Worm (Caenorhabditis elegans) whole organism, L1 larva: Measurements from ENCODE around the gene Y54F10BM.21.

Experiments used
- C04F5.9 ChIP-seq: sonication (generic microtip); optimal IDR thresholded peaks from 2 replicates; lab custom pipeline; 2016; ENCODE audit warnings: missing genetic modification characterization, missing compliant biosample characterization
- C16A3.4 ChIP-seq: fragments of 150-350 bp; optimal IDR thresholded peaks from 2 replicates; lab custom pipeline; 2014; ENCODE audit warnings: missing biosample characterization, missing genetic modification characterization
- C34B4.2 ChIP-seq: sonication (generic microtip); optimal IDR thresholded peaks from 2 replicates; lab custom pipeline; 2017; ENCODE audit warnings: mild to moderate bottlenecking, missing genetic modification characterization, missing compliant biosample characterization
- F16B12.6 ChIP-seq: fragments of 150-350 bp; optimal IDR thresholded peaks from 2 replicates; lab custom pipeline; 2014; ENCODE audit warnings: missing biosample characterization, missing genetic modification characterization
- Y116A8C.19 ChIP-seq: sonication (generic microtip); optimal IDR thresholded peaks from 2 replicates; lab custom pipeline; 2016; ENCODE audit warnings: missing compliant biosample characterization, missing genetic modification characterization, borderline replicate concordance
- alr-1 ChIP-seq: fragments of 200-800 bp; sonication (Bioruptor generic); optimal IDR thresholded peaks from 2 replicates; lab custom pipeline; 2018; ENCODE audit warnings: borderline replicate concordance, mild to moderate bottlenecking, missing genetic modification characterization, missing compliant biosample characterization
- aly-2 ChIP-seq: fragments of 150-350 bp; optimal IDR thresholded peaks from 2 replicates; lab custom pipeline; 2014; ENCODE audit warnings: missing biosample characterization, missing genetic modification characterization
- ceh-90 ChIP-seq: sonication (generic microtip); optimal IDR thresholded peaks from 2 replicates; lab custom pipeline; 2016; ENCODE audit warnings: missing genetic modification characterization, missing compliant biosample characterization
- efl-1 ChIP-seq, 4 experiments: fragments of 150-350 bp; optimal IDR thresholded peaks in 3 of 4; peaks in 1 of 4; 1 replicate in 1 of 4; 2 replicates in 3 of 4; lab custom pipeline; 2014; ENCODE audit warnings: missing biosample characterization in 2 of 4, missing genetic modification characterization in 2 of 4, missing genetic modification reagents in 2 of 4
- efl-3 ChIP-seq: fragments of 200-800 bp; sonication (Bioruptor generic); optimal IDR thresholded peaks from 2 replicates; lab custom pipeline; 2018; ENCODE audit warnings: mild to moderate bottlenecking, missing genetic modification characterization, missing compliant biosample characterization
- egl-13 ChIP-seq: sonication (generic microtip); optimal IDR thresholded peaks from 2 replicates; lab custom pipeline; 2016; ENCODE audit warnings: missing genotype, missing genetic modification reagents, missing genetic modification characterization, missing compliant biosample characterization
- egl-27 ChIP-seq, 2 experiments: fragments of 150-350 bp in 1 of 2; sonication (generic microtip); optimal IDR thresholded peaks; 3 replicates each; lab custom pipeline; 2017 to 2018; ENCODE audit warnings: missing biosample characterization in 2 of 2, missing genetic modification characterization in 2 of 2, missing genetic modification reagents in 2 of 2
- elt-2 ChIP-seq: sonication (generic microtip); optimal IDR thresholded peaks from 2 replicates; lab custom pipeline; 2016; ENCODE audit warnings: missing genetic modification characterization, mild to moderate bottlenecking, inconsistent platforms, missing compliant biosample characterization, missing genetic modification reagents
- elt-3 ChIP-seq, 6 experiments: fragments of 150-350 bp in 1 of 6; sonication (generic microtip); optimal IDR thresholded peaks; 2 replicates each; lab custom pipeline; 2017 to 2018; ENCODE audit warnings: missing biosample characterization in 6 of 6, missing genetic modification characterization in 6 of 6, inconsistent platforms in 1 of 6
- fkh-4 ChIP-seq: sonication (generic microtip); optimal IDR thresholded peaks from 2 replicates; lab custom pipeline; 2016; ENCODE audit warnings: missing compliant biosample characterization, missing genetic modification characterization, borderline replicate concordance
- fos-1 ChIP-seq: fragments of 150-350 bp; optimal IDR thresholded peaks from 2 replicates; lab custom pipeline; 2014; ENCODE audit warnings: missing biosample characterization, missing genetic modification characterization
- grh-1 ChIP-seq: fragments of 200-800 bp; sonication (Bioruptor generic); IDR thresholded peaks from 2 replicates; pipeline ENCODE4 v1.3.6; 2022; ENCODE audit warnings: missing genetic modification reagents, missing genetic modification characterization, missing compliant biosample characterization
- hlh-4 ChIP-seq: sonication (generic microtip); optimal IDR thresholded peaks from 2 replicates; lab custom pipeline; 2016; ENCODE audit warnings: mild to moderate bottlenecking, missing genetic modification characterization, missing compliant biosample characterization
- irx-1 ChIP-seq: sonication (generic microtip); optimal IDR thresholded peaks from 2 replicates; lab custom pipeline; 2016; ENCODE audit warnings: missing genetic modification characterization, missing compliant biosample characterization
- lin-13 ChIP-seq: fragments of 150-350 bp; optimal IDR thresholded peaks from 2 replicates; lab custom pipeline; 2014; ENCODE audit warnings: missing biosample characterization, missing genetic modification reagents, missing genetic modification characterization
- lin-15B ChIP-seq: fragments of 150-350 bp; sonication (generic microtip); optimal IDR thresholded peaks from 3 replicates; lab custom pipeline; 2014; ENCODE audit warnings: missing biosample characterization, missing genetic modification characterization
- lsy-2 ChIP-seq, 2 experiments: fragments of 150-350 bp; optimal IDR thresholded peaks; 2 replicates each; lab custom pipeline; 2014; ENCODE audit warnings: missing biosample characterization in 2 of 2, missing genetic modification characterization in 2 of 2
- mab-9 ChIP-seq: fragments of 200-800 bp; sonication (Bioruptor generic); IDR thresholded peaks from 2 replicates; pipeline ENCODE4 v1.3.6; 2022; ENCODE audit warnings: missing genetic modification reagents, missing genetic modification characterization, missing compliant biosample characterization
- mef-2 ChIP-seq: fragments of 150-350 bp; optimal IDR thresholded peaks from 2 replicates; lab custom pipeline; 2014; ENCODE audit warnings: missing biosample characterization, missing genetic modification characterization
- mep-1 ChIP-seq: fragments of 150-350 bp; optimal IDR thresholded peaks from 2 replicates; lab custom pipeline; 2014; ENCODE audit warnings: missing biosample characterization, missing genetic modification characterization
- nhr-47 ChIP-seq: sonication (generic microtip); optimal IDR thresholded peaks from 2 replicates; lab custom pipeline; 2016; ENCODE audit warnings: mild to moderate bottlenecking, missing genetic modification characterization, moderate library complexity, missing compliant biosample characterization
- nhr-71 ChIP-seq: sonication (generic microtip); optimal IDR thresholded peaks from 2 replicates; lab custom pipeline; 2016; ENCODE audit warnings: mild to moderate bottlenecking, missing genetic modification characterization, moderate library complexity, missing compliant biosample characterization
- nhr-76 ChIP-seq: sonication (generic microtip); optimal IDR thresholded peaks from 2 replicates; lab custom pipeline; 2017; ENCODE audit warnings: missing biosample characterization, missing genetic modification characterization
- nhr-77 ChIP-seq: fragments of 150-350 bp; optimal IDR thresholded peaks from 2 replicates; lab custom pipeline; 2014; ENCODE audit warnings: missing biosample characterization, missing genetic modification characterization
- pag-3 ChIP-seq: sonication (generic microtip); optimal IDR thresholded peaks from 2 replicates; lab custom pipeline; 2017; ENCODE audit warnings: missing genetic modification characterization, mild to moderate bottlenecking, missing compliant biosample characterization, antibody characterized with exemption, borderline replicate concordance; ENCODE audit not compliant: insufficient read depth
- rnt-1 ChIP-seq: sonication (generic microtip); optimal IDR thresholded peaks from 2 replicates; lab custom pipeline; 2016; ENCODE audit warnings: mild to moderate bottlenecking, missing genetic modification characterization, moderate library complexity, missing compliant biosample characterization
- snu-23 ChIP-seq: sonication (generic microtip); optimal IDR thresholded peaks from 2 replicates; lab custom pipeline; 2016; ENCODE audit warnings: missing genetic modification characterization, missing compliant biosample characterization
- sup-37 ChIP-seq: fragments of 200-800 bp; sonication (Bioruptor generic); optimal IDR thresholded peaks from 2 replicates; lab custom pipeline; 2018; ENCODE audit warnings: mild to moderate bottlenecking, missing genetic modification characterization, missing compliant biosample characterization
- unc-30 ChIP-seq: sonication (generic microtip); optimal IDR thresholded peaks from 2 replicates; lab custom pipeline; 2017; ENCODE audit warnings: missing biosample characterization, missing genetic modification characterization
- unc-62 ChIP-seq: fragments of 150-350 bp; optimal IDR thresholded peaks from 2 replicates; lab custom pipeline; 2014; ENCODE audit warnings: missing biosample characterization, missing genetic modification reagents, missing genetic modification characterization
- zip-4 ChIP-seq: fragments of 200-800 bp; sonication (Bioruptor generic); optimal IDR thresholded peaks from 2 replicates; lab custom pipeline; 2018; ENCODE audit warnings: mild to moderate bottlenecking, missing genetic modification characterization, moderate library complexity, missing compliant biosample characterization
- ztf-11 ChIP-seq, 2 experiments: sonication (generic microtip); optimal IDR thresholded peaks; 2 replicates each; lab custom pipeline; 2016 to 2017; ENCODE audit warnings: missing genetic modification characterization in 2 of 2, missing biosample characterization in 1 of 2, missing compliant biosample characterization in 1 of 2

Y54F10BM.21 gene

ce11 chrIII:2280569-2280968, 3.6 kb downstream of the Y54F10BM.21 start, which contains the start of gene Y54F10BM.22 (continued):
- TF ChIP-seq irx-1 (tag; lab: Kevin White, UChicago), result no peak
- TF ChIP-seq Y116A8C.19, result no peak
- TF ChIP-seq lin-15B (tag; lab: Kevin White, UChicago), result no peak
- TF ChIP-seq mef-2 (tag; lab: Kevin White, UChicago), result no peak
- TF ChIP-seq snu-23 (GFP tag; lab: Kevin White, UChicago), result peak; percentile 0
- TF ChIP-seq C04F5.9, result no peak
- no peak for TF ChIP-seq efl-1 (optimal IDR thresholded peaks at IDR 0.05; lab: Kevin White, UChicago)
- peak in 1 of 2 experiments; percentile 64 for TF ChIP-seq efl-1 (GFP tag; optimal IDR thresholded peaks at IDR 0.05 in 1 of 2; lab: Kevin White, UChicago)
- no peak for TF ChIP-seq egl-27 (tag; optimal IDR thresholded peaks at IDR 0.05; lab: Kevin White, UChicago)
- TF ChIP-seq nhr-71 (tag; lab: Kevin White, UChicago), result no peak
- no peak for TF ChIP-seq zip-4 (GFP tag; lab: Kevin White, UChicago)
- TF ChIP-seq mep-1 (tag; lab: Kevin White, UChicago), result no peak
- TF ChIP-seq lsy-2 (tag; optimal IDR thresholded peaks at IDR 0.05; lab: Kevin White, UChicago), result no peak
- no peak for TF ChIP-seq F16B12.6 (tag; lab: Kevin White, UChicago)
- no peak for TF ChIP-seq egl-13 (tag; lab: Kevin White, UChicago)
- TF ChIP-seq elt-2 (tag; lab: Kevin White, UChicago), result no peak
- TF ChIP-seq rnt-1, result no peak
- TF ChIP-seq elt-3 (tag; optimal IDR thresholded peaks at IDR 0.05; lab: Kevin White, UChicago), result peak in 2 of 6 experiments; percentile 41 to 83
- TF ChIP-seq unc-62 (GFP tag; lab: Kevin White, UChicago), result no peak
- TF ChIP-seq efl-3, result no peak
- no peak for TF ChIP-seq fos-1 (tag; lab: Kevin White, UChicago)
- no peak for TF ChIP-seq unc-30 (tag; lab: Kevin White, UChicago)
- no peak for TF ChIP-seq grh-1 (GFP tag; lab: Robert Waterston, UW)
- no peak for TF ChIP-seq ztf-11 (tag; optimal IDR thresholded peaks at IDR 0.05; lab: Kevin White, UChicago)
- TF ChIP-seq hlh-4 (tag; lab: Kevin White, UChicago), result no peak

ce11 chrIII:2281975-2282957, 5.3 kb downstream of the Y54F10BM.21 start, which contains the start of gene Y54F10BM.3:
Gene Y54F10BM.3, plus strand, starts transcription at chrIII:2282025.
- TF ChIP-seq efl-1 (optimal IDR thresholded peaks at IDR 0.05; lab: Kevin White, UChicago) (no peak), efl-1 (GFP tag; optimal IDR thresholded peaks at IDR 0.05 in 1 of 2; lab: Kevin White, UChicago) (peak in 1 of 2 experiments; percentile 46), alr-1 (tag; lab: Kevin White, UChicago) (no peak)

ce11 chrIII:2283341-2283847, 6.5 kb downstream of the Y54F10BM.21 start:
- TF ChIP-seq mab-9 (no peak), sup-37 (GFP tag; lab: Kevin White, UChicago) (no peak), elt-2 (tag; lab: Kevin White, UChicago) (no peak), C16A3.4 (tag; lab: Kevin White, UChicago) (no peak), fkh-4 (tag; lab: Kevin White, UChicago) (no peak), nhr-77 (tag; lab: Kevin White, UChicago) (no peak), nhr-47 (no peak), lin-13 (GFP tag; lab: Kevin White, UChicago) (no peak), ceh-90 (tag; lab: Kevin White, UChicago) (no peak), aly-2 (tag; lab: Kevin White, UChicago) (no peak), pag-3 (tag; lab: Kevin White, UChicago) (no peak), nhr-76 (no peak), ztf-11 (tag; optimal IDR thresholded peaks at IDR 0.05; lab: Kevin White, UChicago) (no peak), C34B4.2 (tag; lab: Kevin White, UChicago) (no peak)
